Fruit fly (Drosophila melanogaster) whole organism, wandering third instar larva: Measurements from ENCODE around the gene Nph.

Source experiments
- Abd-B ChIP-seq: fragments of >200 bp; optimal IDR thresholded peaks from 2 replicates; lab custom pipeline; 2017; ENCODE audit warnings: missing biosample characterization, missing genetic modification characterization
- CG32264 ChIP-seq: fragments of 200-800 bp; sonication (Bioruptor generic); optimal IDR thresholded peaks from 2 replicates; lab custom pipeline; 2016; ENCODE audit warnings: missing biosample characterization, missing genetic modification characterization
- CG9705 ChIP-seq: fragments of 200-800 bp; sonication (Bioruptor generic); optimal IDR thresholded peaks from 2 replicates; lab custom pipeline; 2018; ENCODE audit warnings: missing biosample characterization, mild to moderate bottlenecking, missing genetic modification characterization
- CrebA ChIP-seq: fragments of 200-800 bp; sonication (Bioruptor generic); optimal IDR thresholded peaks from 2 replicates; lab custom pipeline; 2016; ENCODE audit warnings: missing biosample characterization, mild to moderate bottlenecking, missing genetic modification characterization, borderline replicate concordance
- Dfd ChIP-seq: fragments of >200 bp; optimal IDR thresholded peaks from 2 replicates; lab custom pipeline; 2017; ENCODE audit warnings: missing biosample characterization, missing genetic modification characterization
- Dif ChIP-seq: fragments of 200-275, 200-300 bp; sonication (Bioruptor generic); optimal IDR thresholded peaks from 2 replicates; lab custom pipeline; 2018; ENCODE audit warnings: missing biosample characterization, missing genetic modification characterization; ENCODE audit not compliant: partially characterized antibody
- GATAd ChIP-seq: sonication (Bioruptor generic); optimal IDR thresholded peaks from 2 replicates; lab custom pipeline; 2016; ENCODE audit warnings: missing biosample characterization, missing genetic modification characterization
- HLH106 ChIP-seq: fragments of 200-800 bp; optimal IDR thresholded peaks from 3 replicates; lab custom pipeline; 2019; ENCODE audit warnings: missing biosample characterization, mild to moderate bottlenecking, missing genetic modification characterization, moderate library complexity
- Hnf4 ChIP-seq: fragments of 200-800 bp; sonication (Bioruptor generic); optimal IDR thresholded peaks from 2 replicates; lab custom pipeline; 2016; ENCODE audit warnings: missing biosample characterization, mild to moderate bottlenecking, missing genetic modification characterization
- Hr78 ChIP-seq: fragments of >200 bp; optimal IDR thresholded peaks from 2 replicates; lab custom pipeline; 2017; ENCODE audit warnings: missing biosample characterization, missing genetic modification characterization
- Hr83 ChIP-seq: fragments of 200-300 bp; sonication (Bioruptor generic); optimal IDR thresholded peaks from 2 replicates; lab custom pipeline; 2016; ENCODE audit warnings: missing biosample characterization, mild to moderate bottlenecking, missing genetic modification characterization, moderate library complexity; ENCODE audit not compliant: poor library complexity, severe bottlenecking
- Jra ChIP-seq: sonication (Bioruptor generic); optimal IDR thresholded peaks from 2 replicates; lab custom pipeline; 2016; ENCODE audit warnings: missing biosample characterization, missing genetic modification characterization
- Mio ChIP-seq: sonication (Bioruptor generic); optimal IDR thresholded peaks from 2 replicates; lab custom pipeline; 2016; ENCODE audit warnings: missing biosample characterization, missing genetic modification characterization
- Myc ChIP-seq: fragments of >200 bp; optimal IDR thresholded peaks from 2 replicates; lab custom pipeline; 2017
- N ChIP-seq: fragments of >200 bp; optimal IDR thresholded peaks from 2 replicates; lab custom pipeline; 2018; ENCODE audit warnings: missing biosample characterization, missing external identifiers, missing genetic modification characterization
- OdsH ChIP-seq: fragments of 200-800 bp; sonication (Bioruptor generic); optimal IDR thresholded peaks from 2 replicates; lab custom pipeline; 2016; ENCODE audit warnings: missing biosample characterization, mild to moderate bottlenecking, missing genetic modification characterization
- Rel ChIP-seq, 2 experiments: fragments of 200-800 bp; sonication (Bioruptor generic) in 1 of 2; optimal IDR thresholded peaks; 2 replicates in 1 of 2; 3 replicates in 1 of 2; lab custom pipeline; 2016 to 2019; ENCODE audit warnings: mild to moderate bottlenecking in 2 of 2, missing biosample characterization in 2 of 2, missing genetic modification characterization in 2 of 2, moderate library complexity in 1 of 2
- Sp1 ChIP-seq: fragments of 200-800 bp; sonication (Bioruptor generic); optimal IDR thresholded peaks from 3 replicates; lab custom pipeline; 2019; ENCODE audit warnings: missing biosample characterization, mild to moderate bottlenecking, missing genetic modification characterization, moderate library complexity
- Vsx2 ChIP-seq: fragments of 200-300, 225-300 bp; sonication (Bioruptor generic); optimal IDR thresholded peaks from 2 replicates; lab custom pipeline; 2018; ENCODE audit warnings: missing biosample characterization, missing genetic modification characterization; ENCODE audit not compliant: partially characterized antibody
- br ChIP-seq: fragments of 200-800 bp; sonication (Bioruptor generic); optimal IDR thresholded peaks from 2 replicates; lab custom pipeline; 2016; ENCODE audit warnings: missing biosample characterization, missing genetic modification characterization
- brk ChIP-seq: fragments of 200-800 bp; sonication (Bioruptor generic); optimal IDR thresholded peaks from 2 replicates; lab custom pipeline; 2016; ENCODE audit warnings: missing biosample characterization, mild to moderate bottlenecking, missing genetic modification characterization
- dl ChIP-seq, 2 experiments: fragments of 175-275, 200-275 bp in 1 of 2; fragments of 200-275 bp in 1 of 2; sonication (Bioruptor generic); optimal IDR thresholded peaks; lab custom pipeline; 2018; ENCODE audit warnings: mild to moderate bottlenecking in 2 of 2, missing biosample characterization in 2 of 2, missing genetic modification characterization in 2 of 2, moderate library complexity in 2 of 2; ENCODE audit not compliant: partially characterized antibody in 2 of 2, insufficient read depth in 1 of 2
- dmrt93B ChIP-seq: fragments of 200-800 bp; sonication (Bioruptor generic); optimal IDR thresholded peaks from 2 replicates; lab custom pipeline; 2018; ENCODE audit warnings: missing biosample characterization, mild to moderate bottlenecking, missing genetic modification characterization
- dsf ChIP-seq: sonication (Bioruptor generic); optimal IDR thresholded peaks from 2 replicates; lab custom pipeline; 2016; ENCODE audit warnings: missing biosample characterization, missing genetic modification characterization, borderline replicate concordance
- ey ChIP-seq: fragments of 200-800 bp; sonication (Bioruptor generic); optimal IDR thresholded peaks from 2 replicates; lab custom pipeline; 2016; ENCODE audit warnings: missing biosample characterization, missing genetic modification characterization
- foxo ChIP-seq, 2 experiments: fragments of 200-800 bp; sonication (Bioruptor generic); optimal IDR thresholded peaks; 2 replicates in 1 of 2; 3 replicates in 1 of 2; lab custom pipeline; 2016 to 2017; ENCODE audit warnings: missing biosample characterization in 2 of 2, missing genetic modification characterization in 2 of 2
- h ChIP-seq: fragments of 200-800 bp; sonication (Bioruptor generic); optimal IDR thresholded peaks from 3 replicates; lab custom pipeline; 2016; ENCODE audit warnings: missing biosample characterization, mild to moderate bottlenecking, missing genetic modification characterization
- jim ChIP-seq: fragments of 175-275, 200-325 bp; sonication (Bioruptor generic); optimal IDR thresholded peaks from 2 replicates; lab custom pipeline; 2016; ENCODE audit warnings: missing biosample characterization, mild to moderate bottlenecking, missing genetic modification characterization
- lola ChIP-seq: fragments of >200 bp; optimal IDR thresholded peaks from 2 replicates; lab custom pipeline; 2017; ENCODE audit warnings: missing biosample characterization, missing genetic modification characterization
- pan ChIP-seq: fragments of >200 bp; optimal IDR thresholded peaks from 2 replicates; lab custom pipeline; 2017
- rgr ChIP-seq: fragments of 200-800 bp; sonication (Bioruptor generic); optimal IDR thresholded peaks from 3 replicates; lab custom pipeline; 2016; ENCODE audit warnings: missing biosample characterization, mild to moderate bottlenecking, missing genetic modification characterization
- sage ChIP-seq: fragments of 200-800 bp; sonication (Bioruptor generic); optimal IDR thresholded peaks from 2 replicates; lab custom pipeline; 2016; ENCODE audit warnings: missing biosample characterization, mild to moderate bottlenecking, missing genetic modification characterization
- sv ChIP-seq: fragments of 200-800 bp; sonication (Bioruptor generic); optimal IDR thresholded peaks from 3 replicates; lab custom pipeline; 2016; ENCODE audit warnings: missing biosample characterization, missing genetic modification characterization
- tai ChIP-seq: sonication (Bioruptor generic); optimal IDR thresholded peaks from 2 replicates; lab custom pipeline; 2016; ENCODE audit warnings: missing biosample characterization, missing genetic modification characterization
- usp ChIP-seq: fragments of >200 bp; optimal IDR thresholded peaks from 2 replicates; lab custom pipeline; 2017; ENCODE audit warnings: missing biosample characterization, missing genetic modification characterization
- woc ChIP-seq: sonication (Bioruptor generic); optimal IDR thresholded peaks from 2 replicates; lab custom pipeline; 2016; ENCODE audit warnings: missing biosample characterization, mild to moderate bottlenecking, missing genetic modification characterization

Nph gene

dm6 chr3R:29993134-29993533, 11.5 kb downstream of the Nph start, which contains the start of gene Acph-1:
Gene Acph-1 (minus strand): TSS chr3R:29993411.
- TF ChIP-seq h (GFP tag; lab: Kevin White, UChicago) (no peak), rgr (GFP tag; lab: Kevin White, UChicago) (peak; percentile 61), Rel (GFP tag; optimal IDR thresholded peaks at IDR 0.05; lab: Kevin White, UChicago) (no peak), Rel (tag; optimal IDR thresholded peaks at IDR 0.05; lab: Kevin White, UChicago) (peak; percentile 36)
- TF ChIP-seq, all 38 proteins: peak for 2

- no peak for TF ChIP-seq Hnf4 (GFP tag; lab: Kevin White, UChicago)
- no peak for TF ChIP-seq tai (GFP tag; lab: Kevin White, UChicago)
- no peak for TF ChIP-seq CG32264 (GFP tag; lab: Kevin White, UChicago)
- TF ChIP-seq pan = no peak
- no peak for TF ChIP-seq dmrt93B (GFP tag; lab: Kevin White, UChicago)
- no peak for TF ChIP-seq Vsx2
- no peak for TF ChIP-seq N (GFP tag; lab: Kevin White, UChicago)
- no peak for TF ChIP-seq Mio (GFP tag; lab: Kevin White, UChicago)
- no peak for TF ChIP-seq brk
- TF ChIP-seq Rel (GFP tag; optimal IDR thresholded peaks at IDR 0.05; lab: Kevin White, UChicago) = no peak
- TF ChIP-seq Rel (tag; optimal IDR thresholded peaks at IDR 0.05; lab: Kevin White, UChicago) = no peak
- no peak for TF ChIP-seq CrebA (GFP tag; lab: Kevin White, UChicago)
- TF ChIP-seq Dif = no peak
- TF ChIP-seq Hr78 (GFP tag; lab: Kevin White, UChicago) = no peak
- no peak for TF ChIP-seq br
- no peak for TF ChIP-seq Dfd
- no peak for TF ChIP-seq sv (GFP tag; lab: Kevin White, UChicago)
- no peak for TF ChIP-seq dsf (GFP tag; lab: Kevin White, UChicago)
- TF ChIP-seq Abd-B (GFP tag; lab: Kevin White, UChicago) = no peak
- TF ChIP-seq Jra (GFP tag; lab: Kevin White, UChicago) = no peak
These were observed 14.0 kb downstream of the Nph start for dm6 chr3R:29990681-29991080.

- TF ChIP-seq Rel (GFP tag; optimal IDR thresholded peaks at IDR 0.05; lab: Kevin White, UChicago) (no peak), Rel (tag; optimal IDR thresholded peaks at IDR 0.05; lab: Kevin White, UChicago) (no peak), Myc (lab: Kevin White, UChicago) (no peak), woc (no peak), Hr83 (GFP tag; lab: Kevin White, UChicago) (no peak), foxo (GFP tag; optimal IDR thresholded peaks at IDR 0.05; lab: Kevin White, UChicago) (no peak), Jra (GFP tag; lab: Kevin White, UChicago) (no peak), dsf (GFP tag; lab: Kevin White, UChicago) (no peak), OdsH (GFP tag; lab: Kevin White, UChicago) (no peak), N (GFP tag; lab: Kevin White, UChicago) (no peak), tai (GFP tag; lab: Kevin White, UChicago) (no peak), jim (no peak), CG32264 (GFP tag; lab: Kevin White, UChicago) (no peak), sv (GFP tag; lab: Kevin White, UChicago) (no peak), brk (no peak), rgr (GFP tag; lab: Kevin White, UChicago) (no peak), sage (GFP tag; lab: Kevin White, UChicago) (no peak), lola (no peak), usp (no peak)
These were observed 19.4 kb downstream of the Nph start for dm6 chr3R:29985219-29985618.

dm6 chr3R:29983886-29984285, 20.8 kb downstream of the Nph start:
- TF ChIP-seq jim (no peak), CrebA (GFP tag; lab: Kevin White, UChicago) (no peak), tai (GFP tag; lab: Kevin White, UChicago) (no peak), N (GFP tag; lab: Kevin White, UChicago) (no peak), usp (no peak), HLH106 (no peak), CG32264 (GFP tag; lab: Kevin White, UChicago) (no peak), lola (no peak), GATAd (GFP tag; lab: Kevin White, UChicago) (no peak)

dm6 chr3R:29983073-29983544, 21.6 kb downstream of the Nph start, which contains the start of gene CG7896:
Gene CG7896 (plus strand): TSS chr3R:29983426.
- TF ChIP-seq dmrt93B (GFP tag; lab: Kevin White, UChicago) (peak; percentile 70), Hnf4 (GFP tag; lab: Kevin White, UChicago) (no peak), HLH106 (peak; percentile 93), lola (no peak), GATAd (GFP tag; lab: Kevin White, UChicago) (no peak), Abd-B (GFP tag; lab: Kevin White, UChicago) (no peak), Vsx2 (peak; percentile 54), Rel (GFP tag; optimal IDR thresholded peaks at IDR 0.05; lab: Kevin White, UChicago) (peak; percentile 83), Rel (tag; optimal IDR thresholded peaks at IDR 0.05; lab: Kevin White, UChicago) (peak; percentile 59), Dif (peak; percentile 17), usp (no peak), OdsH (GFP tag; lab: Kevin White, UChicago) (peak; percentile 85), br (peak; percentile 83), pan (no peak), brk (no peak), dsf (GFP tag; lab: Kevin White, UChicago) (peak; percentile 41), dl (GFP tag; optimal IDR thresholded peaks at IDR 0.05; lab: Kevin White, UChicago; ENCODE audit: insufficient read depth in 1 of 2, partially characterized antibody in 2 of 2) (no peak), Mio (GFP tag; lab: Kevin White, UChicago) (no peak), N (GFP tag; lab: Kevin White, UChicago) (no peak), Hr83 (GFP tag; lab: Kevin White, UChicago) (peak; percentile 62), CG9705 (peak; percentile 78), sage (GFP tag; lab: Kevin White, UChicago) (peak; percentile 61), foxo (GFP tag; optimal IDR thresholded peaks at IDR 0.05; lab: Kevin White, UChicago) (peak; percentile 54 to 91), ey (peak; percentile 76), CG32264 (GFP tag; lab: Kevin White, UChicago) (peak; percentile 37), Sp1 (GFP tag; lab: Kevin White, UChicago) (peak; percentile 85)
